Fruit fly (Drosophila melanogaster) whole organism, pupa: ENCODE results near the gene per.

ENCODE experiments used
- Pif1B ChIP-seq: fragments of 200-800 bp; sonication (Bioruptor generic); optimal IDR thresholded peaks from 3 replicates; lab custom pipeline; 2016; ENCODE audit warnings: missing biosample characterization, missing genetic modification characterization
- fd96Ca ChIP-seq: fragments of 200-800 bp; sonication (Bioruptor generic); IDR thresholded peaks from 3 replicates; pipeline ENCODE4 v1.3.6; 2022; ENCODE audit warnings: missing biosample characterization, missing genetic modification characterization

DNA sequence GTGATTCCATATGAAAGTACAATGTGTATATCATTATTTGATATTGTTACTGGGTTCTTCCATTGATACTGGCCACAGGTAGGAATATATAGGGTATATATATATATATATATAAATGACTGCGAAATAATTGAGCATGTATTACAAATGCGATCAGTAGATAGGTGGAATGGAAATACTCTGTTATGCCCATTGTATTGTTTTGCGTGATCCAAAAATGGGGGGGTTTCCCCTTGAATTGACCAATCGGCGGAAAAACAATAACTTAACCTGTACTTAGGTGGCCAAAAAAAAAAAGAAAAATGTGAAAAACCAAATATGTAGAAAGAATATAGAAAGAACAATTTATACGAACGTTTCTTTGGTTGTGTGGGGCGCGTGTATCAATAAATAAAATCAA is 47.5 kb upstream of the per start:
- TF ChIP-seq fd96Ca (no peak), Pif1B (GFP tag; lab: Kevin White, UChicago) (no peak)
